Fruit fly (Drosophila melanogaster) whole organism, embryonic: ENCODE measurements around the gene CG31793.

ENCODE experiments used
- CG12299 ChIP-seq: fragments of 200-800 bp; sonication (Bioruptor generic); optimal IDR thresholded peaks from 2 replicates; lab custom pipeline; 2018; ENCODE audit warnings: missing biosample characterization, mild to moderate bottlenecking, missing genetic modification characterization
- CG1529 ChIP-seq: fragments of 200-800 bp; sonication (Bioruptor generic); optimal IDR thresholded peaks from 3 replicates; lab custom pipeline; 2018; ENCODE audit warnings: missing biosample characterization, missing genetic modification characterization
- CG15696 ChIP-seq: fragments of 200-800 bp; sonication (Bioruptor generic); optimal IDR thresholded peaks from 2 replicates; lab custom pipeline; 2019; ENCODE audit warnings: missing biosample characterization, mild to moderate bottlenecking, missing genetic modification characterization, moderate library complexity
- CG16779 ChIP-seq: fragments of 200-800 bp; sonication (Bioruptor generic); IDR thresholded peaks from 2 replicates; pipeline ENCODE4 v1.3.6; 2022; ENCODE audit warnings: missing biosample characterization, missing genetic modification characterization
- CHES-1-like ChIP-seq: fragments of 200-800 bp; sonication (Bioruptor generic); optimal IDR thresholded peaks from 2 replicates; lab custom pipeline; 2016; ENCODE audit warnings: missing biosample characterization, missing genetic modification characterization
- Sry-δ ChIP-seq: fragments of 200-800 bp; sonication (Bioruptor generic); optimal IDR thresholded peaks from 2 replicates; lab custom pipeline; 2016; ENCODE audit warnings: missing biosample characterization, missing genetic modification characterization
- TFAM ChIP-seq: fragments of 200-800 bp; sonication (Bioruptor generic); optimal IDR thresholded peaks from 2 replicates; lab custom pipeline; 2017; ENCODE audit warnings: missing biosample characterization, missing genetic modification characterization, inconsistent platforms
- croc ChIP-seq: fragments of 200-800 bp; sonication (Bioruptor generic); conservative IDR thresholded peaks from 3 replicates; pipeline ENCODE4 v1.3.6; 2022; ENCODE audit warnings: missing biosample characterization, missing genetic modification characterization
- esg ChIP-seq: fragments of 200-800 bp; sonication (Bioruptor generic); conservative IDR thresholded peaks from 2 replicates; pipeline ENCODE4 v1.3.6; 2022; ENCODE audit warnings: missing biosample characterization, missing genetic modification characterization
- gsb-n ChIP-seq: fragments of 200-800 bp; sonication (Bioruptor generic); optimal IDR thresholded peaks from 3 replicates; lab custom pipeline; 2018; ENCODE audit warnings: missing biosample characterization, mild to moderate bottlenecking, missing genetic modification characterization
- hbn ChIP-seq: fragments of 200-800 bp; sonication (Bioruptor generic); IDR thresholded peaks from 2 replicates; pipeline ENCODE4 v1.3.6; 2022; ENCODE audit warnings: missing biosample characterization, missing genetic modification characterization; ENCODE audit not compliant: partially characterized antibody

dm6 chr2L:19051534-19052100, 48.5 kb downstream of the CG31793 start, which contains the start of gene Rpn3:
- TF ChIP-seq CG1529 (GFP tag; lab: Kevin White, UChicago) = peak; percentile 37
- peak; percentile 68 for TF ChIP-seq CG12299
- TF ChIP-seq croc = peak; percentile 52
- TF ChIP-seq Sry-δ (GFP tag; lab: Kevin White, UChicago) = peak; percentile 65
- peak; percentile 69 for TF ChIP-seq gsb-n (tag; lab: Kevin White, UChicago)
- TF ChIP-seq TFAM (GFP tag; lab: Kevin White, UChicago) = peak; percentile 32
- TF ChIP-seq CG16779 (GFP tag; lab: Robert Waterston, UW) = no peak
- peak; percentile 64 for TF ChIP-seq hbn
- peak; percentile 66 for TF ChIP-seq CG15696 (tag; lab: Kevin White, UChicago)
- peak; percentile 88 for TF ChIP-seq CHES-1-like (GFP tag; lab: Kevin White, UChicago)
- TF ChIP-seq esg (GFP tag; lab: Robert Waterston, UW) = peak; percentile 84
